Worm (Caenorhabditis elegans) whole organism, L4/young adult: ENCODE results near the gene lin-36.

Experiments used
- W03F9.2 ChIP-seq: fragments of 150-350 bp; optimal IDR thresholded peaks from 2 replicates; lab custom pipeline; 2014; ENCODE audit warnings: missing biosample characterization, missing genetic modification characterization
- dao-5 ChIP-seq: sonication (generic microtip); optimal IDR thresholded peaks from 2 replicates; lab custom pipeline; 2016; ENCODE audit warnings: missing genotype, missing genetic modification characterization, moderate library complexity, missing compliant biosample characterization
- him-1 ChIP-seq: sonication (generic microtip); optimal IDR thresholded peaks from 2 replicates; lab custom pipeline; 2016; ENCODE audit warnings: missing genotype, missing genetic modification reagents, missing genetic modification characterization, missing compliant biosample characterization

ce11 chrIII:8010260-8010822 is 10.3 kb downstream of the lin-36 start, which contains the start of gene cit-1.2:
- TF ChIP-seq him-1 (tag; lab: Kevin White, UChicago) (no peak), dao-5 (no peak), W03F9.2 (no peak)
